Worm (Caenorhabditis elegans): ENCODE results near the gene C50B8.5.

Gene C50B8.5

DNA sequence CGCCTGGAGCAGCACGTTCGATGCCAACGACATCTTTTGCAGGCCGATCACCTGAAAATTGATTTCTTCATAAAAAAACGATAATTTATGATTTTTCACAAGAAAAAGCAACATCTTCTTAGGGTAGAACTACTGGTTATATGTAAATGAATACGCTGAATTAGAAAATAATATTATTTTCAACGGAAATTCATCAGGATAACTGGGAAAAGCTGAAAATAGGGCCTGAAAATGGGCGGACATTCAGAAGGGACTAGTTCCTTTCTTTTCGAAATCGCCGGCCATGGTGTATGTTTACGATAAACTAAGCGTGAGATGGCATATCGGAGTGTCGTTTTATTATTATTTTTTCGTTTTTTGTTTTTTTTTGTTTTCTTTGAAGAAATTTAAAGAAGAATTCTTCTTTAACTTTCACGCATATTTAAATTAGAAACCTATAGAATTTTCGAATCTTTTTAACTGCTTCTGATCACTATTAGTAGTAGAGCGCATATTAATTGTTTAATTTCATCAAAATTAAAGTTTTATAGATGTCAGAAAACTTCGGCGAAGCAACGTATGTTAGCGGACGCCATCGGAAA lies 44.8 kb downstream of the C50B8.5 start, which contains the start of the genes nduv-2 and F53F4.12:
Gene nduv-2, minus strand, starts transcription at position 51 of the 581 bp plus-strand sequence.
Gene F53F4.12, plus strand, starts transcription at position 531 of the 581 bp plus-strand sequence.
- TF ChIP-seq skn-1 (tag; optimal IDR thresholded peaks at IDR 0.05) (no peak), zag-1 (tag; optimal IDR thresholded peaks at IDR 0.05) (no peak), egl-5 (tag; optimal IDR thresholded peaks at IDR 0.05) (no peak), mdl-1 (tag; optimal IDR thresholded peaks at IDR 0.05) (no peak), ceh-16 (tag; optimal IDR thresholded peaks at IDR 0.05) (no peak), nhr-12 (tag; optimal IDR thresholded peaks at IDR 0.05) (no peak), nhr-25 (tag; optimal IDR thresholded peaks at IDR 0.05) (peak; percentile 10), pha-4 (tag; optimal IDR thresholded peaks at IDR 0.05) (no peak), fkh-10 (GFP tag; optimal IDR thresholded peaks at IDR 0.05) (no peak), unc-62 (GFP tag; optimal IDR thresholded peaks at IDR 0.05) (no peak), eor-1 (tag; optimal IDR thresholded peaks at IDR 0.05) (no peak), lin-15B (tag; optimal IDR thresholded peaks at IDR 0.05) (peak; percentile 89), hmg-11 (tag; optimal IDR thresholded peaks at IDR 0.05) (peak; percentile 64), nhr-67 (tag; optimal IDR thresholded peaks at IDR 0.05) (no peak), ceh-28 (tag; optimal IDR thresholded peaks at IDR 0.05) (no peak), nfya-1 (tag; optimal IDR thresholded peaks at IDR 0.05; ENCODE audit: insufficient read depth) (no peak), R02D3.7 (tag; optimal IDR thresholded peaks at IDR 0.05) (peak; percentile 86), lsy-12 (tag; optimal IDR thresholded peaks at IDR 0.05) (no peak), tbx-2 (tag; optimal IDR thresholded peaks at IDR 0.05) (no peak), nhr-23 (tag; optimal IDR thresholded peaks at IDR 0.05) (no peak), snpc-4 (tag; optimal IDR thresholded peaks at IDR 0.05) (peak; percentile 13), mml-1 (tag; optimal IDR thresholded peaks at IDR 0.05) (no peak), sea-2 (GFP tag; optimal IDR thresholded peaks at IDR 0.05) (no peak), nhr-28 (tag; optimal IDR thresholded peaks at IDR 0.05) (no peak), daf-12 (tag; optimal IDR thresholded peaks at IDR 0.05) (no peak), aly-2 (tag; optimal IDR thresholded peaks at IDR 0.05) (no peak), ceh-82 (tag; optimal IDR thresholded peaks at IDR 0.05) (no peak), pqm-1 (tag; optimal IDR thresholded peaks at IDR 0.05) (peak; percentile 1), ceh-9 (tag; optimal IDR thresholded peaks at IDR 0.05) (no peak), elt-2 (tag; optimal IDR thresholded peaks at IDR 0.05) (no peak), ZK546.5 (tag; optimal IDR thresholded peaks at IDR 0.05) (no peak), jun-1 (tag; optimal IDR thresholded peaks at IDR 0.05) (no peak), egl-27 (tag; optimal IDR thresholded peaks at IDR 0.05) (no peak), ama-1 (optimal IDR thresholded peaks at IDR 0.05) (no peak)

- peak; percentile 4 for TF ChIP-seq lin-39 (tag; optimal IDR thresholded peaks at IDR 0.05)
- no peak for TF ChIP-seq tbx-2 (tag; optimal IDR thresholded peaks at IDR 0.05)
- TF ChIP-seq egl-5 (tag; optimal IDR thresholded peaks at IDR 0.05): peak; percentile 35
- TF ChIP-seq mml-1 (tag; optimal IDR thresholded peaks at IDR 0.05): no peak
These were observed 46.4 kb downstream of the C50B8.5 start, which contains the start of gene sde-2 for ce11 chrV:13627103-13627623. TSS of gene sde-2 (plus strand) at chrV:13627573.

- no peak for TF ChIP-seq egl-5 (tag; optimal IDR thresholded peaks at IDR 0.05)
These were observed 53.4 kb downstream of the C50B8.5 start, which contains the start of gene H37A05.2 for ce11 chrV:13634149-13634548. TSS of gene H37A05.2 (minus strand) at chrV:13634249.

Data from whole organism, L3 larva.